Worm (Caenorhabditis elegans) whole organism, mixed stage, embryonic: Measurements from ENCODE around the gene srz-42.

ENCODE experiments used
- M03D4.4 ChIP-seq: sonication (generic microtip); optimal IDR thresholded peaks from 2 replicates; lab custom pipeline; 2017; ENCODE audit warnings: mild to moderate bottlenecking, missing genetic modification characterization, missing compliant biosample characterization
- bed-3 ChIP-seq: fragments of 200-800 bp; sonication (Bioruptor generic); optimal IDR thresholded peaks from 3 replicates; lab custom pipeline; 2018; ENCODE audit warnings: mild to moderate bottlenecking, missing genetic modification characterization, moderate library complexity, missing compliant biosample characterization
- blmp-1 ChIP-seq: fragments of 150-350 bp; optimal IDR thresholded peaks from 2 replicates; lab custom pipeline; 2014; ENCODE audit warnings: missing biosample characterization, missing genetic modification characterization
- ceh-39 ChIP-seq: fragments of 150-350 bp; optimal IDR thresholded peaks from 2 replicates; lab custom pipeline; 2014; ENCODE audit warnings: missing biosample characterization, missing genetic modification characterization
- ceh-43 ChIP-seq: fragments of 200-800 bp; sonication (Bioruptor generic); optimal IDR thresholded peaks from 2 replicates; lab custom pipeline; 2018; ENCODE audit warnings: mild to moderate bottlenecking, missing genetic modification characterization, moderate library complexity, missing compliant biosample characterization
- ceh-83 ChIP-seq: fragments of 200-800 bp; sonication (Bioruptor generic); optimal IDR thresholded peaks from 2 replicates; lab custom pipeline; 2018; ENCODE audit warnings: mild to moderate bottlenecking, missing genetic modification characterization, missing compliant biosample characterization
- ces-1 ChIP-seq: fragments of 150-350 bp; optimal IDR thresholded peaks from 2 replicates; lab custom pipeline; 2014; ENCODE audit warnings: missing biosample characterization, missing genetic modification reagents, missing genetic modification characterization
- cnd-1 ChIP-seq: fragments of 200-800 bp; sonication (Bioruptor generic); optimal IDR thresholded peaks from 2 replicates; lab custom pipeline; 2018; ENCODE audit warnings: mild to moderate bottlenecking, missing genetic modification characterization, missing compliant biosample characterization
- drap-1 ChIP-seq: fragments of 200-800 bp; sonication (Bioruptor generic); optimal IDR thresholded peaks from 3 replicates; lab custom pipeline; 2018; ENCODE audit warnings: mild to moderate bottlenecking, missing genetic modification characterization, missing compliant biosample characterization
- elt-1 ChIP-seq: sonication (generic microtip); optimal IDR thresholded peaks from 2 replicates; lab custom pipeline; 2017; ENCODE audit warnings: missing genetic modification characterization, mild to moderate bottlenecking, missing compliant biosample characterization, antibody characterized with exemption, moderate library complexity, borderline replicate concordance; ENCODE audit not compliant: insufficient read depth
- elt-3 ChIP-seq: fragments of 150-350 bp; optimal IDR thresholded peaks from 2 replicates; lab custom pipeline; 2014; ENCODE audit warnings: missing biosample characterization, missing genetic modification characterization
- flh-1 ChIP-seq: fragments of 200-800 bp; sonication (Bioruptor generic); optimal IDR thresholded peaks from 2 replicates; lab custom pipeline; 2018; ENCODE audit warnings: mild to moderate bottlenecking, missing genetic modification characterization, moderate library complexity, missing compliant biosample characterization
- ham-2 ChIP-seq: fragments of 200-800 bp; sonication (Bioruptor generic); optimal IDR thresholded peaks from 2 replicates; lab custom pipeline; 2018; ENCODE audit warnings: mild to moderate bottlenecking, missing genetic modification characterization, missing compliant biosample characterization
- hlh-1 ChIP-seq: fragments of 150-350 bp; optimal IDR thresholded peaks from 2 replicates; lab custom pipeline; 2014; ENCODE audit warnings: missing biosample characterization, missing genetic modification reagents, missing genetic modification characterization
- lin-13 ChIP-seq: fragments of 150-350 bp; optimal IDR thresholded peaks from 2 replicates; lab custom pipeline; 2014; ENCODE audit warnings: missing biosample characterization, missing genetic modification characterization
- lin-32 ChIP-seq: fragments of 200-800 bp; sonication (Bioruptor generic); optimal IDR thresholded peaks from 2 replicates; lab custom pipeline; 2018; ENCODE audit warnings: mild to moderate bottlenecking, missing genetic modification characterization, missing compliant biosample characterization
- lsy-2 ChIP-seq: fragments of 150-350 bp; optimal IDR thresholded peaks from 2 replicates; lab custom pipeline; 2014; ENCODE audit warnings: missing biosample characterization, missing genetic modification characterization
- mab-5 ChIP-seq: fragments of 150-350 bp; optimal IDR thresholded peaks from 2 replicates; lab custom pipeline; 2014; ENCODE audit warnings: missing biosample characterization, missing genetic modification characterization
- mep-1 ChIP-seq: fragments of 150-350 bp; optimal IDR thresholded peaks from 2 replicates; lab custom pipeline; 2017; ENCODE audit warnings: missing biosample characterization, missing genetic modification reagents, missing genetic modification characterization, inconsistent platforms
- mls-2 ChIP-seq: sonication (generic microtip); optimal IDR thresholded peaks from 2 replicates; lab custom pipeline; 2016; ENCODE audit warnings: mild to moderate bottlenecking, missing genetic modification characterization, moderate library complexity, missing compliant biosample characterization
- nhr-2 ChIP-seq: fragments of 150-350 bp; optimal IDR thresholded peaks from 2 replicates; lab custom pipeline; 2014; ENCODE audit warnings: missing biosample characterization, missing genetic modification characterization
- nhr-237 ChIP-seq: fragments of 150-350 bp; optimal IDR thresholded peaks from 2 replicates; lab custom pipeline; 2014; ENCODE audit warnings: missing biosample characterization, missing genetic modification characterization
- nhr-28 ChIP-seq: fragments of 150-350 bp; optimal IDR thresholded peaks from 2 replicates; lab custom pipeline; 2014; ENCODE audit warnings: missing biosample characterization, missing genetic modification characterization
- pha-4 ChIP-seq: fragments of 150-350 bp; optimal IDR thresholded peaks from 2 replicates; lab custom pipeline; 2018; ENCODE audit warnings: missing biosample characterization, missing genetic modification reagents, missing genetic modification characterization
- sem-2 ChIP-seq: fragments of 200-800 bp; sonication (Bioruptor generic); optimal IDR thresholded peaks from 2 replicates; lab custom pipeline; 2018; ENCODE audit warnings: mild to moderate bottlenecking, missing genetic modification characterization, missing compliant biosample characterization
- snpc-4 ChIP-seq: fragments of 150-350 bp; optimal IDR thresholded peaks from 2 replicates; lab custom pipeline; 2014; ENCODE audit warnings: missing biosample characterization, missing genetic modification characterization
- sptf-1 ChIP-seq: sonication (generic microtip); optimal IDR thresholded peaks from 2 replicates; lab custom pipeline; 2017; ENCODE audit warnings: mild to moderate bottlenecking, missing genetic modification characterization, moderate library complexity, missing compliant biosample characterization
- tbx-8 ChIP-seq: fragments of 200-800 bp; sonication (Bioruptor generic); optimal IDR thresholded peaks from 2 replicates; lab custom pipeline; 2018; ENCODE audit warnings: mild to moderate bottlenecking, missing genetic modification characterization, moderate library complexity, missing compliant biosample characterization
- unc-120 ChIP-seq: sonication (generic microtip); optimal IDR thresholded peaks from 2 replicates; lab custom pipeline; 2017; ENCODE audit warnings: missing genetic modification characterization, missing compliant biosample characterization; ENCODE audit not compliant: poor library complexity, severe bottlenecking
- unc-39 ChIP-seq: fragments of 150-350 bp; optimal IDR thresholded peaks from 2 replicates; lab custom pipeline; 2014; ENCODE audit warnings: missing biosample characterization, missing genetic modification characterization
- zip-8 ChIP-seq: fragments of 150-350 bp; optimal IDR thresholded peaks from 2 replicates; lab custom pipeline; 2014; ENCODE audit warnings: missing biosample characterization, missing genetic modification characterization
- ztf-11 ChIP-seq: fragments of 150-350 bp; optimal IDR thresholded peaks from 2 replicates; lab custom pipeline; 2014; ENCODE audit warnings: missing biosample characterization, missing genetic modification characterization

srz-42 gene

DNA sequence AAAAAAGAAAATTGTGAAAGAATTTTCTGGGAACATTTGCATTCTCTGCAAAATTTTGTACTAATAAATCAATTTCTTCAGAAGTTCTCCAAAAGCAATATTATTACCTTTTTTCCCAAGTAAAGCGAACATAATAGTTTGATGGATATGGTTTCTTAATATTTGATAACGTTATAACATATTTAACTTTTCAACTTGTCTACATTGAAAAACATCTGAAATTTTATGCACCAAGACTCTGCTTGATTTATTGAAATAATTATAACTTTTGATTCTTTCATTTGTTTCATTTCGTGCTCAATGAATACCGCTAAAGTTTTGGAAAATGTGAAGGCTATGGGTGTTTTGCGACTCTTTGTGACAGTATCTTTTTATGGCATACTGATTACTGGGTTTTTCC, 7.9 kb downstream of the srz-42 start, which contains the start of gene srz-31:
TSS of gene srz-31 (plus strand) at position 301 of the 400 bp plus-strand sequence.
- TF ChIP-seq hlh-1 (tag; lab: Kevin White, UChicago) (no peak), lin-13 (no peak), pha-4 (no peak), tbx-8 (GFP tag; lab: Kevin White, UChicago) (no peak), nhr-237 (tag; lab: Kevin White, UChicago) (no peak), mep-1 (tag; lab: Kevin White, UChicago) (no peak), ztf-11 (tag; lab: Kevin White, UChicago) (no peak), mls-2 (tag; lab: Kevin White, UChicago) (no peak), sem-2 (GFP tag; lab: Kevin White, UChicago) (no peak), drap-1 (no peak), nhr-28 (tag; lab: Kevin White, UChicago) (no peak), mab-5 (tag; lab: Kevin White, UChicago) (no peak), ces-1 (GFP tag; lab: Kevin White, UChicago) (no peak), M03D4.4 (tag; lab: Kevin White, UChicago) (no peak)

DNA sequence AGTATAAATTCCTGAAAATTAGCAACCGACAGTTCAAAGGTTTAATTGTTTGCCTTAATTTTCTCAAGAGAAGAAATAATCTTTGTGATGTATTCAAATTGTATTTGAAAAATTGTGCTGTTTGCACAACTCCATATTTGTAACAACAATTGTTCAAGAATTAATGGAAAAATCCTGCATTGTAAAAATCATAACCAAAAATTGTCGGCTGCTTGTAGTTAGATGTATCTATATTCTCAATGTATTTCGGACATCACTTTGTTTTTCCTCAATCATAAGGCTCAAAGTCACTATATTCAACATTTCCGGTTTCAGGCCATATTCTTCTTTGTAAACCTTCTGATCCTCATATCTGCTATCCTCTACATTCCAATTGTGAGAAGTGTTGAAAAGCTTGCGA, 13.9 kb downstream of the srz-42 start:
- TF ChIP-seq ceh-83 (GFP tag; lab: Kevin White, UChicago) (no peak), sptf-1 (tag; lab: Kevin White, UChicago) (no peak), zip-8 (tag; lab: Kevin White, UChicago) (no peak), mab-5 (tag; lab: Kevin White, UChicago) (no peak), nhr-2 (no peak), lin-13 (no peak), M03D4.4 (tag; lab: Kevin White, UChicago) (no peak), unc-39 (tag; lab: Kevin White, UChicago) (no peak), lin-32 (GFP tag; lab: Kevin White, UChicago) (no peak), ceh-39 (tag; lab: Kevin White, UChicago) (no peak), nhr-237 (tag; lab: Kevin White, UChicago) (no peak), nhr-28 (tag; lab: Kevin White, UChicago) (no peak)

DNA sequence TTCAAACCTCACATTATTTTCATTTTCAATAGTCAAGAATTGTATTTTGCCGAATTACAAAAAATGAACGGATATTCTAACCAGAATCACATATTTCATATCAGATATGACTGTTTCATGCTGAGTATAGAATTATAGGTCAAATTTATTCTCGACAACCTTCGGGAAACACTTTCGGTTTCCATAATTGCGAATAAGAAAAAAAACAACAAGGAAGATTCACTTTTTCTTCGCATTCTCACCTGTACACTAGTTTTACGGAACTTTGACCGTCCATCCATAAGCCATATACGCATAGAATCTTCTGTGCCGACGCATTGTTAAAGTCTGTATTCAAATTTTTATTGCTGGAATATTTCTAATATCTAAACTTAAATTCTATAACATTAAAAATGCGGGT, 16.4 kb downstream of the srz-42 start, which contains the start of gene oac-37:
TSS of gene oac-37 (plus strand) at position 301 of the 400 bp plus-strand sequence.
- TF ChIP-seq flh-1: no peak

DNA sequence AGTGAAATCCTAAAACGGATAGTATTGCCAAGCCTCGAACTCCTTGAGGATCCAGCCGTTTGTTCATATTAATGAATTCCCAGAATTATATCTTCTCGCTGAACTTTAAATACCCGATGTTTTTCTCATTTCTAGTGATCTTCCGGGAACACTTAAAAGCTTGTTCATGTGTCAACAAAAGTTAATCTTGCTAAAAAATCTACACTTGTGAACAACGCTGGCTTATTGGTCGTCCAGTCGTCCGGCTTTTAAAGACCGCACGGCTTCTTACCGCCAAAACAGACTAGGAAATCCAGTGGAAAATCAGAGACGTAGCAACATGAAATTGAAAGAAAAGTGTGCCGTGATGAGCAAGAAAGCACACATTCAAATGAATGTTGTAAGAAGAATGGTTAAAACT, 24.1 kb downstream of the srz-42 start, which contains the start of gene oac-38:
TSS of gene oac-38 (minus strand) at position 101 of the 400 bp plus-strand sequence.
- no peak for TF ChIP-seq mls-2 (tag; lab: Kevin White, UChicago)
- no peak for TF ChIP-seq elt-3
- no peak for TF ChIP-seq bed-3 (GFP tag; lab: Kevin White, UChicago)
- TF ChIP-seq nhr-237 (tag; lab: Kevin White, UChicago): no peak
- no peak for TF ChIP-seq pha-4
- no peak for TF ChIP-seq ces-1 (GFP tag; lab: Kevin White, UChicago)
- no peak for TF ChIP-seq snpc-4 (tag; lab: Kevin White, UChicago)
- TF ChIP-seq nhr-2: no peak
- TF ChIP-seq drap-1: no peak
- no peak for TF ChIP-seq unc-39 (tag; lab: Kevin White, UChicago)
- TF ChIP-seq lsy-2 (tag; lab: Kevin White, UChicago): no peak

DNA sequence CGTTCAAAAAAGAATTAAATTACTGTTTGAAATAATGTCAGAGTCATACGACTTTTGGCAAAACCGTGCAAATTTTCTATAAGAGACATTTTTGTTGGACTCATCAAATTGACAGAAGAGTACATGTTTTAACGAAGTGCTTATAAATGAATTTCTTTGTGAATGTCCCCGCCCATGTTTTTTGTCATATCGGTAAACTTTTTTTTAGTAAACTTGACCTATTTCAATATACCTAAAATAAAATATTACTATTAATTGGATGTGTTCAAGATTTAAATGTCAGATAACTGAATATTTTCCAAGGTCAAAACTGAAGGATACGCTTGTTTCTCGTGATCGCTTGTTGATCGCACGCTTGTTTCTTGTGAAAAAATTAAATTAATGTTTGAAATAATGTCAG, 28.9 kb downstream of the srz-42 start, which contains the start of gene R05A10.8:
TSS of gene R05A10.8 (minus strand) at position 101 of the 400 bp plus-strand sequence.
- no peak for TF ChIP-seq nhr-2
- TF ChIP-seq bed-3 (GFP tag; lab: Kevin White, UChicago): no peak
- TF ChIP-seq sptf-1 (tag; lab: Kevin White, UChicago): no peak
- no peak for TF ChIP-seq unc-39 (tag; lab: Kevin White, UChicago)
- no peak for TF ChIP-seq ceh-83 (GFP tag; lab: Kevin White, UChicago)
- no peak for TF ChIP-seq blmp-1 (tag; lab: Kevin White, UChicago)
- TF ChIP-seq ceh-39 (tag; lab: Kevin White, UChicago): no peak
- no peak for TF ChIP-seq pha-4
- TF ChIP-seq lsy-2 (tag; lab: Kevin White, UChicago): no peak

DNA sequence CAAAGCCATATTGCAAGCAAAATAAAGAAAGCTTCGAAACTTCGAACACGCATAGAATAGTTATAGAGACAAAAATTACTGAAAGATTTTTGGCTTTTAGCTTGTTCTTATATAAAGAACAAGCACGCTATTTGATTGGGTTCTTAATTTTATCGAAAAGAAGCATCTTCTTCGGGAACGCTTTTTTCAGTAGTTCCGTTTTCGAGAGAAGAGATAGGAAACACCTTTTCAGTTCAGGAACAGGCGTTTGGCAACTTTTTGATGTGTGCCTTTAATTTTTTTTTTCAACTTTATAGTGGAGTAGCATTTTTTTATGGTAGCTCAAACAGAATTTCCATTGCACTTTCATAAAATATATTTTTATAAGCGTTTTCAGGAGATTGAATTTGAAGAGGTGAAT, 33.6 kb downstream of the srz-42 start, which contains the start of gene R05A10.7:
TSS of gene R05A10.7 (minus strand) at position 101 of the 400 bp plus-strand sequence.
- TF ChIP-seq drap-1 (no peak), nhr-28 (tag; lab: Kevin White, UChicago) (no peak), sptf-1 (tag; lab: Kevin White, UChicago) (no peak), lsy-2 (tag; lab: Kevin White, UChicago) (no peak), hlh-1 (tag; lab: Kevin White, UChicago) (no peak), M03D4.4 (tag; lab: Kevin White, UChicago) (no peak), nhr-2 (no peak), snpc-4 (tag; lab: Kevin White, UChicago) (no peak), ham-2 (GFP tag; lab: Kevin White, UChicago) (no peak), cnd-1 (tag; lab: Kevin White, UChicago) (no peak), unc-120 (tag; lab: Kevin White, UChicago) (no peak), zip-8 (tag; lab: Kevin White, UChicago) (no peak), elt-1 (tag; lab: Kevin White, UChicago) (no peak), lin-32 (GFP tag; lab: Kevin White, UChicago) (no peak), ceh-43 (GFP tag; lab: Kevin White, UChicago) (no peak)
